Fruit fly (Drosophila melanogaster) whole organism, embryonic: ENCODE results near the gene Adgf-B.

Source experiments
- B-H2 ChIP-seq: fragments of 200-800 bp; sonication (Bioruptor generic); optimal IDR thresholded peaks from 2 replicates; lab custom pipeline; 2018; ENCODE audit warnings: missing biosample characterization, mild to moderate bottlenecking, missing genetic modification characterization
- CG10431 ChIP-seq: fragments of 200-800 bp; sonication (Bioruptor generic); optimal IDR thresholded peaks from 3 replicates; lab custom pipeline; 2018; ENCODE audit warnings: missing biosample characterization, mild to moderate bottlenecking, missing genetic modification characterization
- CG14710 ChIP-seq: fragments of 200-800 bp; sonication (Bioruptor generic); optimal IDR thresholded peaks from 3 replicates; lab custom pipeline; 2019; ENCODE audit warnings: missing biosample characterization, mild to moderate bottlenecking, missing genetic modification characterization, moderate library complexity
- CG15479 ChIP-seq: fragments of 200-800 bp; sonication (Bioruptor generic); optimal IDR thresholded peaks from 3 replicates; lab custom pipeline; 2019; ENCODE audit warnings: missing biosample characterization, mild to moderate bottlenecking, missing genetic modification characterization, moderate library complexity
- CG15514 ChIP-seq: fragments of 200-800 bp; sonication (Bioruptor generic); optimal IDR thresholded peaks from 3 replicates; lab custom pipeline; 2017; ENCODE audit warnings: missing biosample characterization, missing genetic modification characterization, mild to moderate bottlenecking, moderate library complexity, missing genetic modification reagents
- CG17385 ChIP-seq: fragments of 200-800 bp; sonication (Bioruptor generic); optimal IDR thresholded peaks from 3 replicates; lab custom pipeline; 2018; ENCODE audit warnings: missing biosample characterization, mild to moderate bottlenecking, missing genetic modification characterization
- CG2678 ChIP-seq: fragments of 200-800 bp; sonication (Bioruptor generic); optimal IDR thresholded peaks from 3 replicates; lab custom pipeline; 2019; ENCODE audit warnings: missing biosample characterization, mild to moderate bottlenecking, missing genetic modification characterization, moderate library complexity
- CG3065 ChIP-seq: fragments of 200-800 bp; sonication (Bioruptor generic); optimal IDR thresholded peaks from 2 replicates; lab custom pipeline; 2016; ENCODE audit warnings: missing biosample characterization, missing genetic modification characterization
- CG31365 ChIP-seq: fragments of 200-800 bp; sonication (Bioruptor generic); optimal IDR thresholded peaks from 2 replicates; lab custom pipeline; 2018; ENCODE audit warnings: missing biosample characterization, mild to moderate bottlenecking, missing genetic modification characterization
- CG34376 ChIP-seq: fragments of 200-800 bp; sonication (Bioruptor generic); optimal IDR thresholded peaks from 2 replicates; lab custom pipeline; 2018; ENCODE audit warnings: missing biosample characterization, mild to moderate bottlenecking, missing genetic modification characterization
- CG3838 ChIP-seq: fragments of 200-800 bp; sonication (Bioruptor generic); optimal IDR thresholded peaks from 3 replicates; lab custom pipeline; 2016; ENCODE audit warnings: missing biosample characterization, missing genetic modification characterization
- CG3847 ChIP-seq: fragments of 200-800 bp; sonication (Bioruptor generic); IDR thresholded peaks from 2 replicates; pipeline ENCODE4 v1.3.6; 2022; ENCODE audit warnings: missing biosample characterization, missing genetic modification characterization
- CG4328 ChIP-seq: fragments of 200-800 bp; sonication (Bioruptor generic); optimal IDR thresholded peaks from 3 replicates; lab custom pipeline; 2017; ENCODE audit warnings: missing biosample characterization, missing genetic modification reagents, missing genetic modification characterization
- CG6175 ChIP-seq: fragments of 200-800 bp; sonication (Bioruptor generic); IDR thresholded peaks from 3 replicates; pipeline ENCODE4 v1.3.6; 2022; ENCODE audit warnings: missing biosample characterization, missing genetic modification characterization
- CG6813 ChIP-seq: fragments of 200-800 bp; sonication (Bioruptor generic); optimal IDR thresholded peaks from 2 replicates; lab custom pipeline; 2017; ENCODE audit warnings: missing biosample characterization, missing genetic modification characterization, mild to moderate bottlenecking, moderate library complexity, missing genetic modification reagents
- CG6854 ChIP-seq: fragments of 200-800 bp; sonication (Bioruptor generic); optimal IDR thresholded peaks from 3 replicates; lab custom pipeline; 2017; ENCODE audit warnings: missing biosample characterization, mild to moderate bottlenecking, missing genetic modification characterization
- CG9797 ChIP-seq: fragments of 200-800 bp; sonication (Bioruptor generic); optimal IDR thresholded peaks from 3 replicates; lab custom pipeline; 2018; ENCODE audit warnings: missing biosample characterization, mild to moderate bottlenecking, missing genetic modification characterization
- CG9817 ChIP-seq: fragments of 200-800 bp; sonication (Bioruptor generic); optimal IDR thresholded peaks from 2 replicates; lab custom pipeline; 2018; ENCODE audit warnings: missing biosample characterization, mild to moderate bottlenecking, missing genetic modification characterization, moderate library complexity
- CHES-1-like ChIP-seq: fragments of 200-800 bp; sonication (Bioruptor generic); optimal IDR thresholded peaks from 2 replicates; lab custom pipeline; 2016; ENCODE audit warnings: missing biosample characterization, missing genetic modification characterization
- Dek ChIP-seq: fragments of 200-800 bp; sonication (Bioruptor generic); optimal IDR thresholded peaks from 3 replicates; lab custom pipeline; 2019; ENCODE audit warnings: missing biosample characterization, mild to moderate bottlenecking, missing genetic modification characterization, moderate library complexity
- Dip3 ChIP-seq: fragments of 200-800 bp; sonication (Bioruptor generic); optimal IDR thresholded peaks from 3 replicates; lab custom pipeline; 2016; ENCODE audit warnings: missing biosample characterization, missing genetic modification characterization
- Drgx ChIP-seq: fragments of 200-800 bp; sonication (Bioruptor generic); IDR thresholded peaks from 2 replicates; pipeline ENCODE4 v1.3.6; 2022; ENCODE audit warnings: missing biosample characterization, missing genetic modification characterization
- ERR ChIP-seq: fragments of 200-800 bp; sonication (Bioruptor generic); optimal IDR thresholded peaks from 2 replicates; lab custom pipeline; 2016; ENCODE audit warnings: missing biosample characterization, missing genetic modification characterization
- Ets65A ChIP-seq: fragments of 200-800 bp; sonication (Bioruptor generic); peaks from one replicate; lab custom pipeline; 2016; ENCODE audit warnings: missing biosample characterization, missing genetic modification characterization
- Ets97D ChIP-seq: fragments of 200-800 bp; sonication (Bioruptor generic); optimal IDR thresholded peaks from 3 replicates; lab custom pipeline; 2016; ENCODE audit warnings: missing biosample characterization, missing genetic modification characterization
- HHEX ChIP-seq: fragments of 200-800 bp; sonication (Bioruptor generic); optimal IDR thresholded peaks from 3 replicates; lab custom pipeline; 2017; ENCODE audit warnings: missing biosample characterization, mild to moderate bottlenecking, missing genetic modification characterization, missing genetic modification reagents
- Hand ChIP-seq: fragments of 200-800 bp; sonication (Bioruptor generic); optimal IDR thresholded peaks from 2 replicates; lab custom pipeline; 2017; ENCODE audit warnings: mild to moderate bottlenecking, missing biosample characterization, missing genetic modification reagents, missing genetic modification characterization
- HmgD ChIP-seq: fragments of 200-800 bp; sonication (Bioruptor generic); optimal IDR thresholded peaks from 3 replicates; lab custom pipeline; 2016; ENCODE audit warnings: missing biosample characterization, missing genetic modification characterization
- Jarid2 ChIP-seq: fragments of 200-800 bp; sonication (Bioruptor generic); optimal IDR thresholded peaks from 3 replicates; lab custom pipeline; 2017; ENCODE audit warnings: mild to moderate bottlenecking, missing biosample characterization, missing genetic modification reagents, missing genetic modification characterization
- Max ChIP-seq: fragments of 200-800 bp; sonication (Bioruptor generic); optimal IDR thresholded peaks from 2 replicates; lab custom pipeline; 2016; ENCODE audit warnings: missing biosample characterization, mild to moderate bottlenecking, missing genetic modification characterization
- Med ChIP-seq: fragments of 200-800 bp; sonication (Bioruptor generic); peaks from one replicate; lab custom pipeline; 2016; ENCODE audit warnings: missing biosample characterization, missing genetic modification characterization, mild to moderate bottlenecking, inconsistent platforms, moderate library complexity
- Meics ChIP-seq: fragments of 200-800 bp; sonication (Bioruptor generic); optimal IDR thresholded peaks from 2 replicates; lab custom pipeline; 2017; ENCODE audit warnings: missing biosample characterization, mild to moderate bottlenecking, missing genetic modification characterization
- Nf-YB ChIP-seq: fragments of 200-800 bp; sonication (Bioruptor generic); optimal IDR thresholded peaks from 3 replicates; lab custom pipeline; 2019; ENCODE audit warnings: missing biosample characterization, mild to moderate bottlenecking, missing genetic modification characterization, moderate library complexity
- Nf-YC ChIP-seq: fragments of 200-800 bp; optimal IDR thresholded peaks from 3 replicates; lab custom pipeline; 2019; ENCODE audit warnings: missing biosample characterization, mild to moderate bottlenecking, missing genetic modification characterization, moderate library complexity
- Ptx1 ChIP-seq: fragments of 200-800 bp; sonication (Bioruptor generic); IDR thresholded peaks from 2 replicates; pipeline ENCODE4 v1.3.6; 2022; ENCODE audit warnings: missing biosample characterization, missing genetic modification characterization
- Six4 ChIP-seq: fragments of 200-800 bp; sonication (Bioruptor generic); optimal IDR thresholded peaks from 2 replicates; lab custom pipeline; 2016; ENCODE audit warnings: missing biosample characterization, missing genetic modification characterization
- ap ChIP-seq: fragments of 200-800 bp; sonication (Bioruptor generic); IDR thresholded peaks from 2 replicates; pipeline ENCODE4 v1.3.6; 2022; ENCODE audit warnings: missing biosample characterization, missing genetic modification characterization
- bsh ChIP-seq, 2 experiments: fragments of 200-800 bp; sonication (Bioruptor generic); optimal IDR thresholded peaks; 2 replicates each; lab custom pipeline; 2017 to 2018; ENCODE audit warnings: mild to moderate bottlenecking in 2 of 2, missing biosample characterization in 2 of 2, missing genetic modification characterization in 2 of 2, moderate library complexity in 1 of 2
- gfzf ChIP-seq: fragments of 200-800 bp; sonication (Bioruptor generic); optimal IDR thresholded peaks from 2 replicates; lab custom pipeline; 2016; ENCODE audit warnings: missing biosample characterization, mild to moderate bottlenecking, missing genetic modification characterization, moderate library complexity
- inv ChIP-seq: fragments of 200-800 bp; sonication (Bioruptor generic); IDR thresholded peaks from 2 replicates; pipeline ENCODE4 v1.3.6; 2022; ENCODE audit warnings: missing biosample characterization, missing genetic modification characterization; ENCODE audit not compliant: partially characterized antibody
- knrl ChIP-seq: fragments of 200-800 bp; sonication (Bioruptor generic); IDR thresholded peaks from 3 replicates; pipeline ENCODE4 v1.3.6; 2022; ENCODE audit warnings: missing biosample characterization, missing genetic modification characterization; ENCODE audit not compliant: partially characterized antibody
- lab ChIP-seq: fragments of 200-800 bp; sonication (Bioruptor generic); optimal IDR thresholded peaks from 3 replicates; lab custom pipeline; 2017; ENCODE audit warnings: missing biosample characterization, missing genetic modification characterization, mild to moderate bottlenecking, moderate library complexity, missing genetic modification reagents
- luna ChIP-seq: fragments of 200-800 bp; sonication (Bioruptor generic); optimal IDR thresholded peaks from 2 replicates; lab custom pipeline; 2016; ENCODE audit warnings: missing biosample characterization, missing genetic modification characterization
- nau ChIP-seq: fragments of 200-800 bp; sonication (Bioruptor generic); optimal IDR thresholded peaks from 3 replicates; lab custom pipeline; 2017; ENCODE audit warnings: missing biosample characterization, mild to moderate bottlenecking, missing genetic modification characterization, missing genetic modification reagents
- pfk ChIP-seq: fragments of 200-800 bp; sonication (Bioruptor generic); optimal IDR thresholded peaks from 2 replicates; lab custom pipeline; 2018; ENCODE audit warnings: missing biosample characterization, mild to moderate bottlenecking, missing genetic modification characterization, moderate library complexity
- phol ChIP-seq: fragments of 200-800 bp; sonication (Bioruptor generic); optimal IDR thresholded peaks from 3 replicates; lab custom pipeline; 2018; ENCODE audit warnings: missing biosample characterization, mild to moderate bottlenecking, missing genetic modification characterization, moderate library complexity
- sens ChIP-seq: fragments of 200-800 bp; sonication (Bioruptor generic); peaks from one replicate; lab custom pipeline; 2016; ENCODE audit warnings: missing biosample characterization, missing genetic modification characterization
- toy ChIP-seq: fragments of 200-800 bp; sonication (Bioruptor generic); IDR thresholded peaks from 2 replicates; pipeline ENCODE4 v1.3.6; 2022; ENCODE audit warnings: missing biosample characterization, missing genetic modification characterization
- vvl ChIP-seq: fragments of 200-800 bp; sonication (Bioruptor generic); IDR thresholded peaks from 2 replicates; pipeline ENCODE4 v1.3.6; 2022; ENCODE audit warnings: missing biosample characterization, missing genetic modification characterization
- zfh1 ChIP-seq: fragments of 200-800 bp; sonication (Bioruptor generic); IDR thresholded peaks from 3 replicates; pipeline ENCODE4 v1.3.6; 2022; ENCODE audit warnings: missing biosample characterization, missing genetic modification characterization

The Adgf-B gene

dm6 chr3L:17750488-17750887, at the start of gene Adgf-B:
Gene Adgf-B (minus strand): TSS chr3L:17750588.
- TF ChIP-seq CG34376 (GFP tag; lab: Kevin White, UChicago) = no peak
- TF ChIP-seq sens (GFP tag; lab: Kevin White, UChicago) = no peak
- TF ChIP-seq Jarid2 (GFP tag; lab: Kevin White, UChicago) = no peak
- TF ChIP-seq Ets97D = peak; percentile 16
- no peak for TF ChIP-seq ERR (GFP tag; lab: Kevin White, UChicago)
- TF ChIP-seq CG15479 (GFP tag; lab: Kevin White, UChicago) = no peak
- TF ChIP-seq luna = no peak
- no peak for TF ChIP-seq Drgx (GFP tag; lab: Robert Waterston, UW)
- no peak for TF ChIP-seq lab (GFP tag; lab: Kevin White, UChicago)
- peak; percentile 44 for TF ChIP-seq Med (GFP tag; lab: Kevin White, UChicago)
- TF ChIP-seq zfh1 (GFP tag; lab: Robert Waterston, UW) = no peak
- TF ChIP-seq CG6175 (GFP tag; lab: Robert Waterston, UW) = no peak
- TF ChIP-seq CG9817 (tag; lab: Kevin White, UChicago) = no peak
- no peak for TF ChIP-seq CG3847 (GFP tag; lab: Robert Waterston, UW)
- TF ChIP-seq Ets65A (GFP tag; lab: Kevin White, UChicago) = no peak
- TF ChIP-seq CG6854 (GFP tag; lab: Kevin White, UChicago) = no peak
- no peak for TF ChIP-seq toy (GFP tag; lab: Robert Waterston, UW)
- no peak for TF ChIP-seq Max (GFP tag; lab: Kevin White, UChicago)
- TF ChIP-seq CG3065 (GFP tag; lab: Kevin White, UChicago) = no peak
- TF ChIP-seq phol (tag; lab: Kevin White, UChicago) = peak; percentile 42
- no peak for TF ChIP-seq Six4 (GFP tag; lab: Kevin White, UChicago)
- TF ChIP-seq CHES-1-like (GFP tag; lab: Kevin White, UChicago) = no peak

DNA sequence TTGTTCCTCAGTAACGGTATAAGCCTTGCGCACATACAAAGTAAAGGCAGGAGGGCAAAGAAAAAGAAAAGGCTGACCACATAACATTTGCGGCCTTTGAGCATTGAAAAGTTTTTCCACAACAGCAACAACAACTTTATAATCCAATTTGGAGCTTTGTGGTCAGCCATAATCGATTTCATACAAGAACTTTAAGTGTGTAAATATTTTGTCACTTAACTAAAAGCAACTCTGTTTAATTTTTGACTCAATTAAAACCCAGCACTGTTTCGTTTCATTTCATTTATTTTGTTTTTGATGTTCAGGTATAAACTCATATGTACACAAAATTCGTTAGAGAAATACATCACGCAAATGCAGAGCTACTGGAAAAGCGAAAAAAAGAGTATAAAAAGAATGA, 47.1 kb upstream of the Adgf-B start, which contains the start of gene CG42816:
Gene CG42816 (minus strand): TSS at position 101 of the 400 bp plus-strand sequence.
- TF ChIP-seq CG2678 (tag; lab: Kevin White, UChicago) = no peak
- no peak for TF ChIP-seq CG31365 (tag; lab: Kevin White, UChicago)
- TF ChIP-seq gfzf (GFP tag; lab: Kevin White, UChicago) = no peak
- no peak for TF ChIP-seq knrl
- no peak for TF ChIP-seq Dip3 (GFP tag; lab: Kevin White, UChicago)
- no peak for TF ChIP-seq Nf-YB
- no peak for TF ChIP-seq CG14710 (tag; lab: Kevin White, UChicago)
- no peak for TF ChIP-seq CG10431 (GFP tag; lab: Kevin White, UChicago)
- TF ChIP-seq Ptx1 (GFP tag; lab: Robert Waterston, UW) = no peak
- TF ChIP-seq CG3838 (GFP tag; lab: Kevin White, UChicago) = no peak
- no peak for TF ChIP-seq bsh (GFP tag; optimal IDR thresholded peaks at IDR 0.05; lab: Kevin White, UChicago)
- TF ChIP-seq vvl (GFP tag; lab: Robert Waterston, UW) = no peak
- TF ChIP-seq nau (GFP tag; lab: Kevin White, UChicago) = no peak
- TF ChIP-seq Nf-YC = no peak
- no peak for TF ChIP-seq CG9797
- TF ChIP-seq HmgD (GFP tag; lab: Kevin White, UChicago) = no peak

- peak; percentile 81 for TF ChIP-seq Meics (GFP tag; lab: Kevin White, UChicago)
- peak; percentile 80 for TF ChIP-seq B-H2 (GFP tag; lab: Kevin White, UChicago)
- peak; percentile 4 for TF ChIP-seq pfk (GFP tag; lab: Kevin White, UChicago)
- no peak for TF ChIP-seq inv (GFP tag; lab: Robert Waterston, UW)
- peak; percentile 41 for TF ChIP-seq CG15514 (GFP tag; lab: Kevin White, UChicago)
- peak; percentile 70 for TF ChIP-seq HHEX (GFP tag; lab: Kevin White, UChicago)
- TF ChIP-seq Dek (tag; lab: Kevin White, UChicago) = peak; percentile 67
- peak; percentile 13 for TF ChIP-seq CG4328 (GFP tag; lab: Kevin White, UChicago)
- no peak for TF ChIP-seq ap (GFP tag; lab: Robert Waterston, UW)
- peak; percentile 79 for TF ChIP-seq CG6813 (GFP tag; lab: Kevin White, UChicago)
- peak; percentile 49 for TF ChIP-seq Hand (GFP tag; lab: Kevin White, UChicago)
- TF ChIP-seq HmgD (GFP tag; lab: Kevin White, UChicago) = no peak
- TF ChIP-seq CG17385 (GFP tag; lab: Kevin White, UChicago) = peak; percentile 24
These were observed 41.1 kb upstream of the Adgf-B start for dm6 chr3L:17791495-17791894.
